Worm (Caenorhabditis elegans): ENCODE data around the gene ZK688.1.

The ZK688.1 gene

ce11 chrIII:7907515-7907914 is 1.8 kb upstream of the ZK688.1 start, which contains the start of gene pcp-5:
Gene pcp-5, minus strand, starts transcription at chrIII:7907615.
- no peak for TF ChIP-seq mab-5 (tag; optimal IDR thresholded peaks at IDR 0.05)
- peak; percentile 83 for TF ChIP-seq hlh-1 (tag; optimal IDR thresholded peaks at IDR 0.05)
- TF ChIP-seq tbx-8 (GFP tag; optimal IDR thresholded peaks at IDR 0.05), result no peak
- TF ChIP-seq ceh-43 (GFP tag; optimal IDR thresholded peaks at IDR 0.05), result no peak
- no peak for TF ChIP-seq snpc-4 (tag; optimal IDR thresholded peaks at IDR 0.05)
- TF ChIP-seq flh-1 (GFP tag; optimal IDR thresholded peaks at IDR 0.05), result no peak
- TF ChIP-seq ceh-39 (tag; optimal IDR thresholded peaks at IDR 0.05), result peak; percentile 45
- no peak for TF ChIP-seq unc-120 (tag; optimal IDR thresholded peaks at IDR 0.05; ENCODE audit: poor library complexity, severe bottlenecking)
- TF ChIP-seq ces-1 (GFP tag; optimal IDR thresholded peaks at IDR 0.05), result no peak
- TF ChIP-seq M03D4.4 (tag; optimal IDR thresholded peaks at IDR 0.05), result no peak
- no peak for TF ChIP-seq mls-2 (tag; optimal IDR thresholded peaks at IDR 0.05)
- no peak for TF ChIP-seq bed-3 (GFP tag; optimal IDR thresholded peaks at IDR 0.05)
- peak; percentile 28 for TF ChIP-seq unc-62 (GFP tag; optimal IDR thresholded peaks at IDR 0.05)

DNA sequence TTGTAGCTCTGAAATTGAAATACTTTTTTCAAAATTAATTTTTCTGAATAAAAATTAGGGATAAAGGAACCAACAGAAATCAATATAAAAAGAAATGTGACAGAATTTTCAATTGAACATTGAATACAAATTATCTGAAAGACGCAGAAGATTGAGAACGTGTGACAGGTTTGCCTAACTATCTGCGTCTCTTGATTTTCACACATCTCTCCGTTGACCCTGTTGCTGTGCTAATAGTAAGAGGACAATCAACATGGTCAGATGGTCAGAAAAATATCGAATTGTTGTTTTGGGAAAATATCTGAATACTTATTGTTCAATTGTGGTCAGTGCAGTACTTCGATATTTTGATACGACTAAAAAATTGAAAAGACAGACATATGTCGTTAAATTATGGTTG is 2.3 kb downstream of the ZK688.1 start, which contains the start of gene ZK688.7:
Gene ZK688.7, minus strand, starts transcription at position 14 of the 400 bp plus-strand sequence.
- TF ChIP-seq cnd-1 (tag; optimal IDR thresholded peaks at IDR 0.05) (no peak), pha-4 (tag; optimal IDR thresholded peaks at IDR 0.05) (no peak), nhr-2 (tag; optimal IDR thresholded peaks at IDR 0.05) (peak; percentile 51), flh-1 (GFP tag; optimal IDR thresholded peaks at IDR 0.05) (no peak), elt-1 (tag; optimal IDR thresholded peaks at IDR 0.05; ENCODE audit: borderline replicate concordance, insufficient read depth) (no peak), ceh-39 (tag; optimal IDR thresholded peaks at IDR 0.05) (peak; percentile 61), ceh-43 (GFP tag; optimal IDR thresholded peaks at IDR 0.05) (no peak), unc-62 (GFP tag; optimal IDR thresholded peaks at IDR 0.05) (peak; percentile 12), nhr-28 (tag; optimal IDR thresholded peaks at IDR 0.05) (no peak), mls-2 (tag; optimal IDR thresholded peaks at IDR 0.05) (no peak), lsy-2 (tag; optimal IDR thresholded peaks at IDR 0.05) (no peak), hlh-1 (tag; optimal IDR thresholded peaks at IDR 0.05) (no peak)

DNA sequence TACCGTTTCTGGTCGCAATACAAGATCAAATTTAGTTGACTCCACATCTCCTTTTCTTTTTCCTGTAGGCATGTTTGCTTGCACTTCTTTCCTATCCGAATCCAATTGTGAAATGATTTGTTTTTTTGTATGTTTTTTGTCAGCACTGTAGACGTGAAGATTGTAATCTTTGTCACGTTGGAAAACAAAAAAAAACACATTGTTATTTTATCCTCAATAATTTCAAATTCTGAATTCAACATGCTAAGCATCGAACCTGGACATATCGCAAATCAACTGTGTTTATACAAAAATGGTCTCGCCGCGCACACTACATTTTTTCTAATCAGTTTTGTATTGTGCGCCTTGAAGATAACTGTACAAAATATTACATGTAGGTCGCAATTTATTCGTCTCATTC is 4.1 kb downstream of the ZK688.1 start, which contains the start of gene ZK688.12:
Gene ZK688.12, minus strand, starts transcription at position 101 of the 400 bp plus-strand sequence.
- TF ChIP-seq elt-3 (tag; optimal IDR thresholded peaks at IDR 0.05), result no peak
- no peak for TF ChIP-seq nhr-237 (tag; optimal IDR thresholded peaks at IDR 0.05)
- TF ChIP-seq blmp-1 (tag; optimal IDR thresholded peaks at IDR 0.05), result no peak
- no peak for TF ChIP-seq sem-2 (GFP tag; optimal IDR thresholded peaks at IDR 0.05)
- no peak for TF ChIP-seq mls-2 (tag; optimal IDR thresholded peaks at IDR 0.05)
- no peak for TF ChIP-seq drap-1 (GFP tag; optimal IDR thresholded peaks at IDR 0.05)
- TF ChIP-seq unc-120 (tag; optimal IDR thresholded peaks at IDR 0.05; ENCODE audit: poor library complexity, severe bottlenecking), result no peak
- no peak for TF ChIP-seq unc-39 (tag; optimal IDR thresholded peaks at IDR 0.05)

ce11 chrIII:7917667-7918066 is 8.3 kb downstream of the ZK688.1 start, which contains the start of gene gly-3:
Gene gly-3, minus strand, starts transcription at chrIII:7917767.
- TF ChIP-seq unc-62 (GFP tag; optimal IDR thresholded peaks at IDR 0.05) (no peak), nhr-237 (tag; optimal IDR thresholded peaks at IDR 0.05) (no peak), lsy-2 (tag; optimal IDR thresholded peaks at IDR 0.05) (no peak), unc-120 (tag; optimal IDR thresholded peaks at IDR 0.05; ENCODE audit: poor library complexity, severe bottlenecking) (no peak), sem-2 (GFP tag; optimal IDR thresholded peaks at IDR 0.05) (no peak), elt-3 (tag; optimal IDR thresholded peaks at IDR 0.05) (no peak), nhr-12 (tag; optimal IDR thresholded peaks at IDR 0.05) (no peak)

DNA sequence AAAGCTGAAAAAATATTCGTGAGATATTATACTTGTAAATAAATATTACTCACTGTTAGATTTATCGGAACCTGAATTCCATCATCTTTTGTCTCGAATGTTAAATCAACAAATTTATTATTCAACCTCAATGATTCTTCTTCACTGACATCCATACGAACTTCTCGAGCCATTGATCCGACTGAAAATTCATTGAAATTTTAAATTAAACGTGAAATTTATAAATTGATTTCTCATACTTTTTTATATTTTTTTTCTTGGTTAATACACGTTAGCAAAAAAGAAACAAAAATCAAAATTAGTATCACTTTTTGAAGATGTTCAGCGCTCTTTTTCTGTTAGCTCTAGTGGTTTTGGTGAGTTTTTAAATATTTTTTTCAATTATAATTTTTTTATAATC is 10.5 kb downstream of the ZK688.1 start, which contains the start of gene C29E4.14:
Gene C29E4.14, plus strand, starts transcription at position 301 of the 400 bp plus-strand sequence.
- TF ChIP-seq bed-3 (GFP tag; optimal IDR thresholded peaks at IDR 0.05) (no peak), M03D4.4 (tag; optimal IDR thresholded peaks at IDR 0.05) (no peak), nhr-28 (tag; optimal IDR thresholded peaks at IDR 0.05) (no peak), unc-62 (GFP tag; optimal IDR thresholded peaks at IDR 0.05) (no peak), tbx-8 (GFP tag; optimal IDR thresholded peaks at IDR 0.05) (no peak), mab-5 (tag; optimal IDR thresholded peaks at IDR 0.05) (no peak), unc-120 (tag; optimal IDR thresholded peaks at IDR 0.05; ENCODE audit: poor library complexity, severe bottlenecking) (no peak), sptf-1 (tag; optimal IDR thresholded peaks at IDR 0.05) (no peak), nhr-237 (tag; optimal IDR thresholded peaks at IDR 0.05) (no peak), unc-39 (tag; optimal IDR thresholded peaks at IDR 0.05) (no peak), cnd-1 (tag; optimal IDR thresholded peaks at IDR 0.05) (no peak), pha-4 (tag; optimal IDR thresholded peaks at IDR 0.05) (no peak), hlh-1 (tag; optimal IDR thresholded peaks at IDR 0.05) (no peak), ceh-83 (GFP tag; optimal IDR thresholded peaks at IDR 0.05) (no peak), sem-2 (GFP tag; optimal IDR thresholded peaks at IDR 0.05) (no peak), nhr-2 (tag; optimal IDR thresholded peaks at IDR 0.05) (no peak), ceh-39 (tag; optimal IDR thresholded peaks at IDR 0.05) (no peak)
